Worm (Caenorhabditis elegans): ENCODE results near the gene cyp-35A2.

The cyp-35A2 gene

ce11 chrV:7364059-7364458, at the start of gene cyp-35A2:
cyp-35A2 (minus strand) TSS chrV:7364182.
- TF ChIP-seq elt-2 (tag; optimal IDR thresholded peaks at IDR 0.05), result peak; percentile 90
- TF ChIP-seq swsn-7 (tag; optimal IDR thresholded peaks at IDR 0.05), result no peak
- no peak for TF ChIP-seq ceh-63 (GFP tag; optimal IDR thresholded peaks at IDR 0.05)

DNA sequence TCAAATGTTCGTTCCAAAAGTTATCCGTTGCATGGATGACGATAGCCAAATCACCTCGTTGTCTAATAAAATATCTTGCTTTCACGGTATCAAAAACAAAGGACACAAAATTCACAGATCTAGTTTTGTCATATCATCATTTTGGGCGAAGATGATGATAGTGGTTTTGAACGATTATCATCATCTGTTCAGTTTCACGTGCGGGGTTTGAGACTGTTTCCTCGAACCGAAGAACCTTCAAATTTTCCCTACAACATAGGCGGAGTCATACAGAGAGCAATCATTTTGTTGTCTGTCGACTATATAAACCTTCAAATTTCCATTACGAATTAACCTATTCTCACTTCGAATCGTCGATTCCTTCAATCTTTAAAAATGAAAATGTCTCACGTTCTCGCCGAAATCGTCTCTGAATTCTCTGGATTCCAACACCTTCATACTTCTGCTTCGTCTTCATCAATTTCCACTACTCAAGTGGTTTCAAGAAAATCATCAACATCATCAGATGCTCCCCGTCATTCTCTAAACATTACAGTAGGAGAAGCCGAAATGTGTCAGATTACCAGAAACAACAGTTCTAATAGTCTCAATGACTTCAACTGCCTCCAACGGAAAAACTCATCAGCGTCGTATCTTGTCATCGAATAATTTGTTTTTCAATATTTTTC, 49.3 kb upstream of the cyp-35A2 start, which contains the start of gene F18E3.11:
F18E3.11 (plus strand) TSS at position 376 of the 668 bp plus-strand sequence.
- TF ChIP-seq unc-30 (tag; optimal IDR thresholded peaks at IDR 0.05) (no peak), nhr-84 (tag; optimal IDR thresholded peaks at IDR 0.05) (no peak), mep-1 (tag; optimal IDR thresholded peaks at IDR 0.05) (no peak), nhr-20 (tag; optimal IDR thresholded peaks at IDR 0.05) (peak; percentile 88), snu-23 (GFP tag; optimal IDR thresholded peaks at IDR 0.05) (peak; percentile 69), hpl-2 (GFP tag; optimal IDR thresholded peaks at IDR 0.05) (no peak), elt-3 (tag; optimal IDR thresholded peaks at IDR 0.05) (peak in 3 of 6 experiments; percentile 31 to 88 (median 60)), nhr-19 (GFP tag; conservative IDR thresholded peaks at IDR 0.05) (peak; percentile 86), skn-1 (tag; optimal IDR thresholded peaks at IDR 0.05) (peak; percentile 87), nhr-77 (tag; optimal IDR thresholded peaks at IDR 0.05) (no peak), unc-130 (tag; optimal IDR thresholded peaks at IDR 0.05) (peak; percentile 16), lin-14 (GFP tag; optimal IDR thresholded peaks at IDR 0.05) (no peak), grh-1 (GFP tag; IDR thresholded peaks at IDR 0.05) (0 out of 2 replicates have a peak, but pooled peaks have one; percentile 26), nhr-85 (tag) (peak; percentile 90), lsy-2 (tag; optimal IDR thresholded peaks at IDR 0.05) (no peak), xbp-1 (tag; optimal IDR thresholded peaks at IDR 0.05) (no peak), blmp-1 (tag; optimal IDR thresholded peaks at IDR 0.05) (peak; percentile 67), fkh-10 (GFP tag; optimal IDR thresholded peaks at IDR 0.05) (no peak), nhr-237 (tag; optimal IDR thresholded peaks at IDR 0.05) (no peak), mef-2 (tag; optimal IDR thresholded peaks at IDR 0.05) (no peak), C04F5.9 (tag; optimal IDR thresholded peaks at IDR 0.05) (no peak), nhr-71 (tag; optimal IDR thresholded peaks at IDR 0.05) (peak; percentile 74), mdl-1 (tag; optimal IDR thresholded peaks at IDR 0.05) (peak in 1 of 2 experiments; percentile 64), alr-1 (tag; optimal IDR thresholded peaks at IDR 0.05; ENCODE audit: borderline replicate concordance) (no peak), hlh-4 (tag; optimal IDR thresholded peaks at IDR 0.05) (no peak), aly-2 (tag; optimal IDR thresholded peaks at IDR 0.05) (no peak), lin-35 (GFP tag; optimal IDR thresholded peaks at IDR 0.05) (peak in 1 of 2 experiments; percentile 26), efl-1 (optimal IDR thresholded peaks at IDR 0.05) (no peak), efl-1 (GFP tag; optimal IDR thresholded peaks at IDR 0.05 in 1 of 2) (peak in 1 of 2 experiments; percentile 91), tbx-2 (tag; optimal IDR thresholded peaks at IDR 0.05) (peak; percentile 47), efl-3 (GFP tag; optimal IDR thresholded peaks at IDR 0.05) (no peak), pqm-1 (tag; optimal IDR thresholded peaks at IDR 0.05) (no peak), unc-98 (GFP tag; IDR thresholded peaks at IDR 0.05) (no peak), jun-1 (tag; optimal IDR thresholded peaks at IDR 0.05) (no peak)

- TF ChIP-seq efl-1 (optimal IDR thresholded peaks at IDR 0.05), result no peak
- TF ChIP-seq efl-1 (GFP tag; optimal IDR thresholded peaks at IDR 0.05 in 1 of 2), result peak in 1 of 2 experiments; percentile 13
- TF ChIP-seq lin-15B (tag; optimal IDR thresholded peaks at IDR 0.05), result no peak
- no peak for TF ChIP-seq zag-1 (tag; optimal IDR thresholded peaks at IDR 0.05)
- no peak for TF ChIP-seq aha-1 (tag; optimal IDR thresholded peaks at IDR 0.05)
- TF ChIP-seq vab-15 (tag; optimal IDR thresholded peaks at IDR 0.05), result no peak
- TF ChIP-seq egl-13 (tag; optimal IDR thresholded peaks at IDR 0.05), result no peak
- no peak for TF ChIP-seq lin-13 (GFP tag; optimal IDR thresholded peaks at IDR 0.05)
- no peak for TF ChIP-seq mdl-1 (tag; optimal IDR thresholded peaks at IDR 0.05)
Measured at ce11 chrV:7411695-7412094, 47.7 kb upstream of the cyp-35A2 start, which contains the start of gene str-41. str-41 (plus strand) TSS chrV:7411995.

Measured in whole organism, L1 larva.